Worm (Caenorhabditis elegans): ENCODE data around the gene arl-1.

The arl-1 gene

ce11 chrII:8546975-8547374, 34.8 kb upstream of the arl-1 start:
- TF ChIP-seq daf-12 (tag; optimal IDR thresholded peaks at IDR 0.05) (no peak), ztf-4 (tag; optimal IDR thresholded peaks at IDR 0.05) (no peak), lin-39 (tag; optimal IDR thresholded peaks at IDR 0.05) (peak; percentile 54), lsy-12 (tag; optimal IDR thresholded peaks at IDR 0.05) (peak; percentile 22), tbx-2 (tag; optimal IDR thresholded peaks at IDR 0.05) (peak; percentile 42), nhr-43 (tag; optimal IDR thresholded peaks at IDR 0.05; ENCODE audit: poor library complexity, severe bottlenecking) (peak; percentile 70), snpc-4 (tag; optimal IDR thresholded peaks at IDR 0.05) (peak; percentile 11), egl-5 (tag; optimal IDR thresholded peaks at IDR 0.05) (no peak), nfya-1 (tag; optimal IDR thresholded peaks at IDR 0.05; ENCODE audit: insufficient read depth) (peak; percentile 52), pqm-1 (tag; optimal IDR thresholded peaks at IDR 0.05) (no peak), nhr-23 (tag; optimal IDR thresholded peaks at IDR 0.05) (no peak), pha-4 (tag; optimal IDR thresholded peaks at IDR 0.05) (peak; percentile 77), elt-2 (tag; optimal IDR thresholded peaks at IDR 0.05) (peak; percentile 36), jun-1 (tag; optimal IDR thresholded peaks at IDR 0.05) (peak; percentile 17), nhr-25 (tag; optimal IDR thresholded peaks at IDR 0.05) (peak; percentile 40), egl-27 (tag; optimal IDR thresholded peaks at IDR 0.05) (peak; percentile 22), nhr-12 (tag; optimal IDR thresholded peaks at IDR 0.05) (no peak), skn-1 (tag; optimal IDR thresholded peaks at IDR 0.05) (peak; percentile 36)

ce11 chrII:8551100-8551499, 30.7 kb upstream of the arl-1 start:
- TF ChIP-seq fkh-10 (GFP tag; optimal IDR thresholded peaks at IDR 0.05) (peak; percentile 47), nhr-67 (tag; optimal IDR thresholded peaks at IDR 0.05) (no peak), nhr-28 (tag; optimal IDR thresholded peaks at IDR 0.05) (no peak)

- TF ChIP-seq lin-39 (tag; optimal IDR thresholded peaks at IDR 0.05) (no peak), nhr-237 (tag; optimal IDR thresholded peaks at IDR 0.05) (no peak)
These were observed 27.2 kb upstream of the arl-1 start for ce11 chrII:8554568-8554967.

ce11 chrII:8556166-8556565, 25.6 kb upstream of the arl-1 start, which contains the start of gene glb-27:
Gene glb-27, minus strand, starts transcription at chrII:8556266.
- TF ChIP-seq nhr-28 (tag; optimal IDR thresholded peaks at IDR 0.05) (no peak), mml-1 (tag; optimal IDR thresholded peaks at IDR 0.05) (no peak), ceh-16 (tag; optimal IDR thresholded peaks at IDR 0.05) (no peak), snpc-4 (tag; optimal IDR thresholded peaks at IDR 0.05) (no peak), elt-1 (tag; optimal IDR thresholded peaks at IDR 0.05) (no peak), nhr-76 (tag; optimal IDR thresholded peaks at IDR 0.05) (no peak), pqm-1 (tag; optimal IDR thresholded peaks at IDR 0.05) (no peak)

ce11 chrII:8559188-8559587, 22.6 kb upstream of the arl-1 start:
- no peak for TF ChIP-seq sea-2 (GFP tag; optimal IDR thresholded peaks at IDR 0.05)
- no peak for TF ChIP-seq lsy-12 (tag; optimal IDR thresholded peaks at IDR 0.05)
- TF ChIP-seq nfya-1 (tag; optimal IDR thresholded peaks at IDR 0.05; ENCODE audit: insufficient read depth) = peak; percentile 1
- peak; percentile 98 for TF ChIP-seq fkh-10 (GFP tag; optimal IDR thresholded peaks at IDR 0.05)
- TF ChIP-seq ceh-28 (tag; optimal IDR thresholded peaks at IDR 0.05) = peak; percentile 31
- peak; percentile 32 for TF ChIP-seq nhr-11 (tag; optimal IDR thresholded peaks at IDR 0.05)
- TF ChIP-seq jun-1 (tag; optimal IDR thresholded peaks at IDR 0.05) = peak; percentile 17
- peak; percentile 29 for TF ChIP-seq nhr-23 (tag; optimal IDR thresholded peaks at IDR 0.05)
- TF ChIP-seq nhr-28 (tag; optimal IDR thresholded peaks at IDR 0.05) = no peak
- no peak for TF ChIP-seq egl-5 (tag; optimal IDR thresholded peaks at IDR 0.05)

ce11 chrII:8561227-8561626, 20.6 kb upstream of the arl-1 start, which contains the start of gene iff-2:
Gene iff-2, minus strand, starts transcription at chrII:8561367.
- peak; percentile 85 for TF ChIP-seq nhr-76 (tag; optimal IDR thresholded peaks at IDR 0.05)
- no peak for TF ChIP-seq ceh-9 (tag; optimal IDR thresholded peaks at IDR 0.05)
- peak; percentile 95 for TF ChIP-seq ama-1 (optimal IDR thresholded peaks at IDR 0.05)
- peak; percentile 67 for TF ChIP-seq fkh-2 (tag; optimal IDR thresholded peaks at IDR 0.05)
- TF ChIP-seq eor-1 (tag; optimal IDR thresholded peaks at IDR 0.05) = peak in 1 of 2 experiments; percentile 82
- TF ChIP-seq nfya-1 (tag; optimal IDR thresholded peaks at IDR 0.05; ENCODE audit: insufficient read depth) = peak; percentile 99
- TF ChIP-seq ZK546.5 (tag; optimal IDR thresholded peaks at IDR 0.05) = peak; percentile 83
- peak; percentile 100 for TF ChIP-seq pha-4 (tag; optimal IDR thresholded peaks at IDR 0.05)
- TF ChIP-seq nhr-77 (tag; optimal IDR thresholded peaks at IDR 0.05) = peak; percentile 94
- TF ChIP-seq daf-12 (tag; optimal IDR thresholded peaks at IDR 0.05) = no peak
- TF ChIP-seq ceh-16 (tag; optimal IDR thresholded peaks at IDR 0.05) = peak; percentile 73
- peak; percentile 96 for TF ChIP-seq unc-62 (GFP tag; optimal IDR thresholded peaks at IDR 0.05)
- peak; percentile 97 for TF ChIP-seq hmg-11 (tag; optimal IDR thresholded peaks at IDR 0.05)
- TF ChIP-seq egl-27 (tag; optimal IDR thresholded peaks at IDR 0.05) = peak; percentile 97
- TF ChIP-seq nhr-12 (tag; optimal IDR thresholded peaks at IDR 0.05) = no peak
- TF ChIP-seq elt-2 (tag; optimal IDR thresholded peaks at IDR 0.05) = peak; percentile 97
- TF ChIP-seq fkh-10 (GFP tag; optimal IDR thresholded peaks at IDR 0.05) = peak; percentile 99
- peak; percentile 94 for TF ChIP-seq tbx-2 (tag; optimal IDR thresholded peaks at IDR 0.05)
- TF ChIP-seq aly-2 (tag; optimal IDR thresholded peaks at IDR 0.05) = peak; percentile 53
- peak; percentile 77 for TF ChIP-seq zag-1 (tag; optimal IDR thresholded peaks at IDR 0.05)
- peak; percentile 99 for TF ChIP-seq lsy-12 (tag; optimal IDR thresholded peaks at IDR 0.05)
- TF ChIP-seq skn-1 (tag; optimal IDR thresholded peaks at IDR 0.05) = peak; percentile 96
- TF ChIP-seq sea-2 (GFP tag; optimal IDR thresholded peaks at IDR 0.05) = no peak
- peak; percentile 94 for TF ChIP-seq R02D3.7 (tag; optimal IDR thresholded peaks at IDR 0.05)
- TF ChIP-seq nhr-23 (tag; optimal IDR thresholded peaks at IDR 0.05) = peak; percentile 100
- no peak for TF ChIP-seq mml-1 (tag; optimal IDR thresholded peaks at IDR 0.05)
- TF ChIP-seq nhr-25 (tag; optimal IDR thresholded peaks at IDR 0.05) = peak; percentile 100
